Fruit fly (Drosophila melanogaster) whole organism, embryonic: ENCODE measurements around the gene CG34138.

Experiments
- Antp ChIP-seq: fragments of 200-800 bp; sonication (Bioruptor generic); optimal IDR thresholded peaks from 3 replicates; lab custom pipeline; 2016; ENCODE audit warnings: missing biosample characterization, missing genetic modification characterization
- CG10209 ChIP-seq: fragments of 200-800 bp; sonication (Bioruptor generic); optimal IDR thresholded peaks from 3 replicates; lab custom pipeline; 2017; ENCODE audit warnings: missing biosample characterization, mild to moderate bottlenecking, missing genetic modification characterization, missing genetic modification reagents
- CG10267 ChIP-seq: fragments of 200-800 bp; sonication (Bioruptor generic); optimal IDR thresholded peaks from 2 replicates; lab custom pipeline; 2018; ENCODE audit warnings: missing biosample characterization, mild to moderate bottlenecking, missing genetic modification characterization, moderate library complexity
- CG11456 ChIP-seq: fragments of 200-800 bp; sonication (Bioruptor generic); IDR thresholded peaks from 3 replicates; pipeline ENCODE4 v1.3.6; 2022; ENCODE audit warnings: missing biosample characterization, missing genetic modification characterization
- CG11560 ChIP-seq: fragments of 200-800 bp; sonication (Bioruptor generic); IDR thresholded peaks from 3 replicates; pipeline ENCODE4 v1.3.6; 2022; ENCODE audit warnings: missing biosample characterization, missing genetic modification characterization
- CG12071 ChIP-seq: fragments of 200-800 bp; sonication (Bioruptor generic); optimal IDR thresholded peaks from 3 replicates; lab custom pipeline; 2018; ENCODE audit warnings: missing biosample characterization, mild to moderate bottlenecking, missing genetic modification characterization
- CG12391 ChIP-seq: fragments of 200-800 bp; sonication (Bioruptor generic); optimal IDR thresholded peaks from 3 replicates; lab custom pipeline; 2018; ENCODE audit warnings: missing biosample characterization, mild to moderate bottlenecking, missing genetic modification characterization, moderate library complexity
- CG13287 ChIP-seq: fragments of 200-800 bp; sonication (Bioruptor generic); IDR thresholded peaks from 2 replicates; pipeline ENCODE4 v1.3.6; 2022; ENCODE audit warnings: missing biosample characterization, missing genetic modification characterization; ENCODE audit not compliant: partially characterized antibody
- CG14050 ChIP-seq: fragments of 200-800 bp; sonication (Bioruptor generic); IDR thresholded peaks from 3 replicates; pipeline ENCODE4 v1.3.6; 2022; ENCODE audit warnings: missing biosample characterization, missing genetic modification characterization
- CG15269 ChIP-seq: fragments of 200-800 bp; sonication (Bioruptor generic); optimal IDR thresholded peaks from 2 replicates; lab custom pipeline; 2018; ENCODE audit warnings: missing biosample characterization, mild to moderate bottlenecking, missing genetic modification characterization, moderate library complexity
- CG1647 ChIP-seq: fragments of 200-800 bp; sonication (Bioruptor generic); optimal IDR thresholded peaks from 3 replicates; lab custom pipeline; 2016; ENCODE audit warnings: missing biosample characterization, missing genetic modification characterization
- CG17612 ChIP-seq: fragments of 200-800 bp; sonication (Bioruptor generic); IDR thresholded peaks from 2 replicates; pipeline ENCODE4 v1.3.6; 2022; ENCODE audit warnings: missing biosample characterization, missing genetic modification characterization
- CG2199 ChIP-seq: fragments of 200-800 bp; sonication (Bioruptor generic); IDR thresholded peaks from 3 replicates; pipeline ENCODE4 v1.3.6; 2022; ENCODE audit warnings: missing biosample characterization, missing genetic modification characterization
- CG2712 ChIP-seq: fragments of 200-800 bp; optimal IDR thresholded peaks from 3 replicates; lab custom pipeline; 2019; ENCODE audit warnings: missing biosample characterization, mild to moderate bottlenecking, missing genetic modification characterization, moderate library complexity
- CG3847 ChIP-seq: fragments of 200-800 bp; sonication (Bioruptor generic); IDR thresholded peaks from 2 replicates; pipeline ENCODE4 v1.3.6; 2022; ENCODE audit warnings: missing biosample characterization, missing genetic modification characterization
- CG3995 ChIP-seq: fragments of 200-800 bp; sonication (Bioruptor generic); optimal IDR thresholded peaks from 3 replicates; lab custom pipeline; 2016; ENCODE audit warnings: missing biosample characterization, missing genetic modification characterization
- CG5245 ChIP-seq: fragments of 200-800 bp; sonication (Bioruptor generic); optimal IDR thresholded peaks from 3 replicates; lab custom pipeline; 2016; ENCODE audit warnings: missing biosample characterization, missing genetic modification characterization
- CG6254 ChIP-seq: fragments of 200-800 bp; sonication (Bioruptor generic); optimal IDR thresholded peaks from 3 replicates; lab custom pipeline; 2017; ENCODE audit warnings: mild to moderate bottlenecking, missing biosample characterization, missing genetic modification reagents, missing genetic modification characterization
- CG6654 ChIP-seq: fragments of 200-800 bp; sonication (Bioruptor generic); optimal IDR thresholded peaks from 2 replicates; lab custom pipeline; 2017; ENCODE audit warnings: missing biosample characterization, mild to moderate bottlenecking, missing genetic modification characterization
- CG6813 ChIP-seq: fragments of 200-800 bp; sonication (Bioruptor generic); optimal IDR thresholded peaks from 2 replicates; lab custom pipeline; 2017; ENCODE audit warnings: missing biosample characterization, missing genetic modification characterization, mild to moderate bottlenecking, moderate library complexity, missing genetic modification reagents
- CG7556 ChIP-seq: fragments of 200-800 bp; sonication (Bioruptor generic); optimal IDR thresholded peaks from 2 replicates; lab custom pipeline; 2017; ENCODE audit warnings: missing biosample characterization, mild to moderate bottlenecking, missing genetic modification characterization
- CG7745 ChIP-seq: fragments of 200-800 bp; sonication (Bioruptor generic); optimal IDR thresholded peaks from 2 replicates; lab custom pipeline; 2018; ENCODE audit warnings: missing biosample characterization, mild to moderate bottlenecking, missing genetic modification characterization, moderate library complexity
- CG8290 ChIP-seq, 3 experiments: fragments of 200-800 bp; sonication (Bioruptor generic); optimal IDR thresholded peaks; 2 replicates each; lab custom pipeline; 2016 to 2019; ENCODE audit warnings: missing biosample characterization in 3 of 3, missing genetic modification characterization in 3 of 3, mild to moderate bottlenecking in 2 of 3, moderate library complexity in 1 of 3
- CG9215 ChIP-seq: fragments of 200-800 bp; sonication (Bioruptor generic); IDR thresholded peaks from 2 replicates; pipeline ENCODE4 v1.3.6; 2022; ENCODE audit warnings: missing biosample characterization, missing genetic modification characterization
- CG9817 ChIP-seq: fragments of 200-800 bp; sonication (Bioruptor generic); optimal IDR thresholded peaks from 2 replicates; lab custom pipeline; 2018; ENCODE audit warnings: missing biosample characterization, mild to moderate bottlenecking, missing genetic modification characterization, moderate library complexity
- CTCF ChIP-seq: fragments of 200-800 bp; sonication (Bioruptor generic); optimal IDR thresholded peaks from 2 replicates; lab custom pipeline; 2017; ENCODE audit warnings: missing biosample characterization, mild to moderate bottlenecking, missing genetic modification characterization, moderate library complexity
- CkIIα-i1 ChIP-seq: fragments of 200-800 bp; sonication (Bioruptor generic); IDR thresholded peaks from 2 replicates; pipeline ENCODE4 v1.3.6; 2022; ENCODE audit warnings: missing biosample characterization, missing genetic modification characterization
- HmgZ ChIP-seq: fragments of 200-800 bp; sonication (Bioruptor generic); optimal IDR thresholded peaks from 2 replicates; lab custom pipeline; 2018; ENCODE audit warnings: missing biosample characterization, mild to moderate bottlenecking, missing genetic modification characterization
- Hr3 ChIP-seq: fragments of 200-800 bp; sonication (Bioruptor generic); optimal IDR thresholded peaks from 3 replicates; lab custom pipeline; 2016; ENCODE audit warnings: missing biosample characterization, missing genetic modification characterization
- NK7.1 ChIP-seq: fragments of 200-800 bp; sonication (Bioruptor generic); optimal IDR thresholded peaks from 3 replicates; lab custom pipeline; 2016; ENCODE audit warnings: missing biosample characterization, missing genetic modification characterization
- Oli ChIP-seq: fragments of 200-800 bp; sonication (Bioruptor generic); optimal IDR thresholded peaks from 2 replicates; lab custom pipeline; 2018; ENCODE audit warnings: missing biosample characterization, mild to moderate bottlenecking, missing genetic modification characterization, moderate library complexity
- Ravus ChIP-seq: fragments of 200-800 bp; sonication (Bioruptor generic); IDR thresholded peaks from 2 replicates; pipeline ENCODE4 v1.3.6; 2022; ENCODE audit warnings: missing biosample characterization, missing genetic modification characterization
- Sry-β ChIP-seq: fragments of 200-800 bp; sonication (Bioruptor generic); optimal IDR thresholded peaks from 2 replicates; lab custom pipeline; 2018; ENCODE audit warnings: missing biosample characterization, mild to moderate bottlenecking, missing genetic modification characterization, moderate library complexity
- ac ChIP-seq: fragments of 200-800 bp; sonication (Bioruptor generic); optimal IDR thresholded peaks from 3 replicates; lab custom pipeline; 2017; ENCODE audit warnings: missing biosample characterization, mild to moderate bottlenecking, missing genetic modification characterization
- corto ChIP-seq: fragments of 200-800 bp; sonication (Bioruptor generic); optimal IDR thresholded peaks from 2 replicates; lab custom pipeline; 2016; ENCODE audit warnings: missing biosample characterization, mild to moderate bottlenecking, missing genetic modification characterization, moderate library complexity
- crc ChIP-seq: fragments of 200-800 bp; sonication (Bioruptor generic); optimal IDR thresholded peaks from 2 replicates; lab custom pipeline; 2016; ENCODE audit warnings: missing biosample characterization, missing genetic modification characterization
- croc ChIP-seq: fragments of 200-800 bp; sonication (Bioruptor generic); conservative IDR thresholded peaks from 3 replicates; pipeline ENCODE4 v1.3.6; 2022; ENCODE audit warnings: missing biosample characterization, missing genetic modification characterization
- eve ChIP-seq, 2 experiments: fragments of >200 bp; optimal IDR thresholded peaks; 2 replicates each; lab custom pipeline; 2017; ENCODE audit warnings: missing biosample characterization in 2 of 2, missing genetic modification characterization in 2 of 2
- gcm ChIP-seq: fragments of 200-800 bp; sonication (Bioruptor generic); optimal IDR thresholded peaks from 2 replicates; lab custom pipeline; 2019; ENCODE audit warnings: missing biosample characterization, mild to moderate bottlenecking, missing genetic modification characterization, moderate library complexity
- grn ChIP-seq: fragments of 200-800 bp; sonication (Bioruptor generic); optimal IDR thresholded peaks from 3 replicates; lab custom pipeline; 2017; ENCODE audit warnings: missing biosample characterization, missing genetic modification characterization
- jigr1 ChIP-seq: fragments of 200-800 bp; sonication (Bioruptor generic); IDR thresholded peaks from 3 replicates; pipeline ENCODE4 v1.3.6; 2022; ENCODE audit warnings: missing biosample characterization, missing genetic modification characterization
- maf-S ChIP-seq: fragments of 200-800 bp; sonication (Bioruptor generic); optimal IDR thresholded peaks from 2 replicates; lab custom pipeline; 2016; ENCODE audit warnings: missing biosample characterization, missing genetic modification characterization
- mirr ChIP-seq: fragments of 200-800 bp; sonication (Bioruptor generic); optimal IDR thresholded peaks from 3 replicates; lab custom pipeline; 2018; ENCODE audit warnings: missing biosample characterization, mild to moderate bottlenecking, missing genetic modification characterization
- onecut ChIP-seq: fragments of 200-800 bp; sonication (Bioruptor generic); IDR thresholded peaks from 2 replicates; pipeline ENCODE4 v1.3.6; 2022; ENCODE audit warnings: missing biosample characterization, missing genetic modification characterization
- p53 ChIP-seq: fragments of 200-800 bp; sonication (Bioruptor generic); optimal IDR thresholded peaks from 2 replicates; lab custom pipeline; 2016; ENCODE audit warnings: missing biosample characterization, missing genetic modification characterization
- rib ChIP-seq: fragments of 200-800 bp; sonication (Bioruptor generic); IDR thresholded peaks from 2 replicates; pipeline ENCODE4 v1.3.6; 2022; ENCODE audit warnings: missing biosample characterization, missing genetic modification characterization
- seq ChIP-seq: fragments of 200-800 bp; sonication (Bioruptor generic); IDR thresholded peaks from 2 replicates; pipeline ENCODE4 v1.3.6; 2022; ENCODE audit warnings: missing biosample characterization, missing genetic modification characterization
- tap ChIP-seq: fragments of 200-800 bp; optimal IDR thresholded peaks from 3 replicates; lab custom pipeline; 2019; ENCODE audit warnings: missing biosample characterization, mild to moderate bottlenecking, missing genetic modification characterization, moderate library complexity
- trem ChIP-seq: fragments of 200-800 bp; optimal IDR thresholded peaks from 3 replicates; lab custom pipeline; 2019; ENCODE audit warnings: missing biosample characterization, mild to moderate bottlenecking, missing genetic modification characterization, moderate library complexity
- trh ChIP-seq: fragments of 200-800 bp; sonication (Bioruptor generic); optimal IDR thresholded peaks from 2 replicates; lab custom pipeline; 2016; ENCODE audit warnings: missing biosample characterization, missing genetic modification characterization
- vfl ChIP-seq: fragments of 200-800 bp; sonication (Bioruptor generic); optimal IDR thresholded peaks from 2 replicates; lab custom pipeline; 2016; ENCODE audit warnings: missing biosample characterization, missing genetic modification characterization
- zen2 ChIP-seq: fragments of 200-800 bp; sonication (Bioruptor generic); IDR thresholded peaks from 3 replicates; pipeline ENCODE4 v1.3.6; 2022; ENCODE audit warnings: missing biosample characterization, missing genetic modification characterization; ENCODE audit not compliant: partially characterized antibody

CG34138 gene

DNA sequence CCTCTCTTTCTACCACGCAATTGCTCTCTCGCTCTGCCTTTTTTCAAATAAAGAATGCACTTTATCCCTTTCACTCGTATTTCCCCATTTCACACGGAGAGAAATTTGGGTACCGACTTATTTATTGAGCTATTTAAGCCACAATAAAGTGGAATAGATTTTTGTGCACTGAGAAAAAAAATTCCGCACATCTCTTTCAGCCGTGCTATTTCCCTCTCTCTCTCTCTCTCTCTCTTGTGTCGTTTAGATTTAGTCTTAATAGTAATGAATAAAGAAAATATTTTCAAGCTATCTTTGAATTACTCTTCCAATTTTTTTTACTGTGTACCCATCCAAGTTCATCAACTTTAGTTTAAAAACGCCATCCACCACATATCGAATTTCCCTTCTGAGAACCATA is 11.1 kb upstream of the CG34138 start (continued):
- no peak for TF ChIP-seq CG6654
- no peak for TF ChIP-seq CG2199 (GFP tag; lab: Robert Waterston, UW)
- TF ChIP-seq CG10267 (tag; lab: Kevin White, UChicago) = peak; percentile 33
- TF ChIP-seq NK7.1 (GFP tag; lab: Kevin White, UChicago) = peak; percentile 50
- peak in 1 of 2 experiments; percentile 80 for TF ChIP-seq eve (GFP tag; optimal IDR thresholded peaks at IDR 0.05; lab: Kevin White, UChicago)
- 0 out of 2 replicates have a peak, but pooled peaks have one; percentile 25 for TF ChIP-seq rib (GFP tag; lab: Robert Waterston, UW)
- TF ChIP-seq CG6813 (GFP tag; lab: Kevin White, UChicago) = peak; percentile 26
- TF ChIP-seq mirr = no peak
- TF ChIP-seq CG12071 = peak; percentile 41
- TF ChIP-seq gcm (GFP tag; lab: Kevin White, UChicago) = no peak
- peak; percentile 28 for TF ChIP-seq CG9817 (tag; lab: Kevin White, UChicago)
- peak; percentile 46; the same call in 1 of the 2 replicates for TF ChIP-seq CG3847
- TF ChIP-seq trem = peak; percentile 11
- TF ChIP-seq zen2 (GFP tag; lab: Robert Waterston, UW) = no peak
- peak; percentile 43 for TF ChIP-seq Antp (GFP tag; lab: Kevin White, UChicago)
- TF ChIP-seq croc (GFP tag; lab: Robert Waterston, UW) = peak; percentile 45; the same call in 2 of the 3 replicates
- peak; percentile 45 for TF ChIP-seq CG5245 (GFP tag; lab: Kevin White, UChicago)
- peak; percentile 13 for TF ChIP-seq crc (GFP tag; lab: Kevin White, UChicago)
- no peak for TF ChIP-seq Sry-β (GFP tag; lab: Kevin White, UChicago)
- TF ChIP-seq Oli (tag; lab: Kevin White, UChicago) = peak; percentile 73
- no peak for TF ChIP-seq CG7745 (tag; lab: Kevin White, UChicago)
- peak; percentile 50 for TF ChIP-seq CG12391 (tag; lab: Kevin White, UChicago)
- peak; percentile 44 for TF ChIP-seq tap (tag; lab: Kevin White, UChicago)
- peak; percentile 20; the same call in 1 of the 2 replicates for TF ChIP-seq onecut (GFP tag; lab: Robert Waterston, UW)
- no peak for TF ChIP-seq CG13287 (GFP tag; lab: Robert Waterston, UW)
- TF ChIP-seq CkIIα-i1 (GFP tag; lab: Robert Waterston, UW) = peak; percentile 59; the same call in 1 of the 2 replicates
- 0 out of 2 replicates have a peak, but pooled peaks have one; percentile 37 for TF ChIP-seq CG17612
- TF ChIP-seq CG11456 (GFP tag; lab: Robert Waterston, UW) = 0 out of 3 replicates have a peak, but pooled peaks have one; percentile 62
- peak; percentile 64 for TF ChIP-seq CG14050 (GFP tag; lab: Robert Waterston, UW)
- no peak for TF ChIP-seq p53 (GFP tag; lab: Kevin White, UChicago)
- peak; percentile 52; the same call in 1 of the 2 replicates for TF ChIP-seq seq
- no peak for TF ChIP-seq CG3995
- TF ChIP-seq trh (GFP tag; lab: Kevin White, UChicago) = peak; percentile 19
- no peak; the same call in 1 of the 2 replicates for TF ChIP-seq Ravus

DNA sequence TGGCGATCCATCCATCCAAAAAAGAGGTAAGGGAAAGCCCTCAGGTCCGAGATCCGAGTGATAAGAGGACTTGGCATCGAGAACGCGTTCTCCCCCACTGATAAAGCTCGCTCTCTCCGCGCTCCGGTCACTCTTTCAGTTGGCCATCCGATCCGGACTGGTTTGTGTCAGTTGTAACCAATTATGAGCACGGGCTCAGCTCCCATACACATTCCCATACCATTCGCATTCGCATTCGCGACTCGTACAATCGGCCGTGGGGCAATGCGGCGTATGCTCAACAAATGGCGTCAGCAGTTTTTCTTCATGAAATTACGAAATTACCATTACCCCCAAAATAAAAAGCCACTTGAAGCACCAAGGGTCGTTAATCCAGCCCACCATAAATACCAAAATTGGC is 10.3 kb upstream of the CG34138 start:
- no peak for TF ChIP-seq CG9215 (GFP tag; lab: Robert Waterston, UW)
- no peak for TF ChIP-seq jigr1 (GFP tag; lab: Robert Waterston, UW)
- TF ChIP-seq CG7556 (GFP tag; lab: Kevin White, UChicago) = no peak
- TF ChIP-seq ac (GFP tag; lab: Kevin White, UChicago) = no peak
- no peak for TF ChIP-seq maf-S (GFP tag; lab: Kevin White, UChicago)
- no peak for TF ChIP-seq vfl
- TF ChIP-seq CG10209 = no peak
- TF ChIP-seq CTCF (GFP tag; lab: Kevin White, UChicago) = no peak
- TF ChIP-seq CG2712 = no peak
- TF ChIP-seq corto (GFP tag; lab: Kevin White, UChicago) = no peak
- no peak for TF ChIP-seq CG8290 (GFP tag; optimal IDR thresholded peaks at IDR 0.05; lab: Kevin White, UChicago)
- peak in 1 of 2 experiments; percentile 13 for TF ChIP-seq CG8290 (tag; optimal IDR thresholded peaks at IDR 0.05; lab: Kevin White, UChicago)
- no peak for TF ChIP-seq HmgZ (tag; lab: Kevin White, UChicago)
- TF ChIP-seq grn (GFP tag; lab: Kevin White, UChicago) = peak; percentile 67
- no peak for TF ChIP-seq CG11560 (tag; lab: Robert Waterston, UW)
- no peak for TF ChIP-seq CG1647
- no peak for TF ChIP-seq CG9817 (tag; lab: Kevin White, UChicago)
- no peak for TF ChIP-seq CG6254 (GFP tag; lab: Kevin White, UChicago)
- no peak for TF ChIP-seq Hr3 (GFP tag; lab: Kevin White, UChicago)
- no peak for TF ChIP-seq Antp (GFP tag; lab: Kevin White, UChicago)
- TF ChIP-seq CG15269 (tag; lab: Kevin White, UChicago) = no peak
